Fruit fly (Drosophila melanogaster) whole organism, embryonic: ENCODE results near the gene VhaSFD.

Experiments used
- BEAF-32 ChIP-seq: fragments of 200-800 bp; sonication (Bioruptor generic); optimal IDR thresholded peaks from 3 replicates; lab custom pipeline; 2017; ENCODE audit warnings: missing biosample characterization, missing genetic modification characterization, mild to moderate bottlenecking, moderate library complexity, missing genetic modification reagents
- CG10209 ChIP-seq: fragments of 200-800 bp; sonication (Bioruptor generic); optimal IDR thresholded peaks from 3 replicates; lab custom pipeline; 2017; ENCODE audit warnings: missing biosample characterization, mild to moderate bottlenecking, missing genetic modification characterization, missing genetic modification reagents
- CG10543 ChIP-seq: fragments of 200-800 bp; sonication (Bioruptor generic); optimal IDR thresholded peaks from 3 replicates; lab custom pipeline; 2017; ENCODE audit warnings: missing biosample characterization, mild to moderate bottlenecking, missing genetic modification characterization, moderate library complexity
- CG11696 ChIP-seq: fragments of 200-800 bp; sonication (Bioruptor generic); IDR thresholded peaks from 2 replicates; pipeline ENCODE4 v1.3.6; 2022; ENCODE audit warnings: missing biosample characterization, missing genetic modification characterization
- CG12155 ChIP-seq: fragments of 200-800 bp; sonication (Bioruptor generic); optimal IDR thresholded peaks from 3 replicates; lab custom pipeline; 2016; ENCODE audit warnings: missing biosample characterization, missing genetic modification characterization
- CG1233 ChIP-seq: fragments of 200-800 bp; sonication (Bioruptor generic); optimal IDR thresholded peaks from 4 replicates; lab custom pipeline; 2018; ENCODE audit warnings: missing biosample characterization, mild to moderate bottlenecking, missing genetic modification characterization
- CG13123 ChIP-seq: fragments of 200-800 bp; sonication (Bioruptor generic); optimal IDR thresholded peaks from 2 replicates; lab custom pipeline; 2016; ENCODE audit warnings: missing biosample characterization, missing genetic modification characterization
- CG15696 ChIP-seq: fragments of 200-800 bp; sonication (Bioruptor generic); optimal IDR thresholded peaks from 2 replicates; lab custom pipeline; 2019; ENCODE audit warnings: missing biosample characterization, mild to moderate bottlenecking, missing genetic modification characterization, moderate library complexity
- CG17361 ChIP-seq: fragments of 200-800 bp; sonication (Bioruptor generic); IDR thresholded peaks from 3 replicates; pipeline ENCODE4 v1.3.6; 2022; ENCODE audit warnings: missing biosample characterization, missing genetic modification characterization
- CG18262 ChIP-seq: fragments of 200-800 bp; optimal IDR thresholded peaks from 3 replicates; lab custom pipeline; 2019; ENCODE audit warnings: missing biosample characterization, mild to moderate bottlenecking, missing genetic modification characterization, moderate library complexity
- CG18599 ChIP-seq: fragments of 200-800 bp; sonication (Bioruptor generic); optimal IDR thresholded peaks from 3 replicates; lab custom pipeline; 2017; ENCODE audit warnings: missing biosample characterization, missing genetic modification characterization, mild to moderate bottlenecking, moderate library complexity, missing genetic modification reagents
- CG34422 ChIP-seq: fragments of 200-800 bp; sonication (Bioruptor generic); IDR thresholded peaks from 3 replicates; pipeline ENCODE4 v1.3.6; 2022; ENCODE audit warnings: missing biosample characterization, missing genetic modification characterization
- CG4617 ChIP-seq: fragments of 200-800 bp; sonication (Bioruptor generic); optimal IDR thresholded peaks from 3 replicates; lab custom pipeline; 2016; ENCODE audit warnings: missing biosample characterization, missing genetic modification characterization, borderline replicate concordance
- CG6683 ChIP-seq: fragments of 200-800 bp; sonication (Bioruptor generic); optimal IDR thresholded peaks from 2 replicates; lab custom pipeline; 2017; ENCODE audit warnings: missing biosample characterization, mild to moderate bottlenecking, missing genetic modification characterization, missing genetic modification reagents
- CG8281 ChIP-seq: fragments of 200-800 bp; sonication (Bioruptor generic); optimal IDR thresholded peaks from 2 replicates; lab custom pipeline; 2018; ENCODE audit warnings: missing biosample characterization, mild to moderate bottlenecking, missing genetic modification characterization, moderate library complexity
- CG8924 ChIP-seq: fragments of 200-800 bp; optimal IDR thresholded peaks from 3 replicates; lab custom pipeline; 2019; ENCODE audit warnings: missing biosample characterization, mild to moderate bottlenecking, missing genetic modification characterization, moderate library complexity
- CHES-1-like ChIP-seq: fragments of 200-800 bp; sonication (Bioruptor generic); optimal IDR thresholded peaks from 2 replicates; lab custom pipeline; 2016; ENCODE audit warnings: missing biosample characterization, missing genetic modification characterization
- ERR ChIP-seq: fragments of 200-800 bp; sonication (Bioruptor generic); optimal IDR thresholded peaks from 2 replicates; lab custom pipeline; 2016; ENCODE audit warnings: missing biosample characterization, missing genetic modification characterization
- Ets97D ChIP-seq: fragments of 200-800 bp; sonication (Bioruptor generic); optimal IDR thresholded peaks from 3 replicates; lab custom pipeline; 2016; ENCODE audit warnings: missing biosample characterization, missing genetic modification characterization
- Hmx ChIP-seq: fragments of 200-800 bp; sonication (Bioruptor generic); optimal IDR thresholded peaks from 2 replicates; lab custom pipeline; 2016; ENCODE audit warnings: missing biosample characterization, missing genetic modification characterization
- Lim3 ChIP-seq: fragments of 200-800 bp; sonication (Bioruptor generic); IDR thresholded peaks from 2 replicates; pipeline ENCODE4 v1.3.6; 2022; ENCODE audit warnings: missing biosample characterization, missing genetic modification characterization
- Mad ChIP-seq: fragments of 200-800 bp; sonication (Bioruptor generic); optimal IDR thresholded peaks from 2 replicates; lab custom pipeline; 2016; ENCODE audit warnings: missing biosample characterization, missing genetic modification characterization
- Oli ChIP-seq: fragments of 200-800 bp; sonication (Bioruptor generic); optimal IDR thresholded peaks from 2 replicates; lab custom pipeline; 2018; ENCODE audit warnings: missing biosample characterization, mild to moderate bottlenecking, missing genetic modification characterization, moderate library complexity
- Pdp1 ChIP-seq, 2 experiments: fragments of 200-800 bp; sonication (Bioruptor generic); optimal IDR thresholded peaks; 3 replicates each; lab custom pipeline; 2016; ENCODE audit warnings: missing biosample characterization in 2 of 2, missing genetic modification characterization in 2 of 2, mild to moderate bottlenecking in 1 of 2, moderate library complexity in 1 of 2
- Ssrp ChIP-seq: fragments of 200-800 bp; sonication (Bioruptor generic); optimal IDR thresholded peaks from 2 replicates; lab custom pipeline; 2018; ENCODE audit warnings: missing biosample characterization, mild to moderate bottlenecking, missing genetic modification characterization, moderate library complexity
- Stat92E ChIP-seq, 3 experiments: fragments of >200 bp in 2 of 3; fragments of 200-800 bp in 1 of 3; sonication (Bioruptor generic) in 1 of 3; optimal IDR thresholded peaks; 2 replicates each; lab custom pipeline; 2017 to 2019; ENCODE audit warnings: missing biosample characterization in 3 of 3, missing genetic modification characterization in 3 of 3, mild to moderate bottlenecking in 1 of 3, moderate library complexity in 1 of 3
- Taf1 ChIP-seq: fragments of 200-800 bp; sonication (Bioruptor generic); IDR thresholded peaks from 2 replicates; pipeline ENCODE4 v1.3.6; 2022; ENCODE audit warnings: missing biosample characterization, missing genetic modification characterization
- Usf ChIP-seq: fragments of 200-800 bp; sonication (Bioruptor generic); optimal IDR thresholded peaks from 2 replicates; lab custom pipeline; 2017; ENCODE audit warnings: missing genotype, missing biosample characterization, missing genetic modification characterization
- Xrp1 ChIP-seq: fragments of 200-800 bp; sonication (Bioruptor generic); IDR thresholded peaks from 2 replicates; pipeline ENCODE4 v1.3.6; 2022; ENCODE audit warnings: missing biosample characterization, missing genetic modification characterization
- az2 ChIP-seq: fragments of 200-800 bp; sonication (Bioruptor generic); optimal IDR thresholded peaks from 3 replicates; lab custom pipeline; 2016; ENCODE audit warnings: missing biosample characterization, missing genetic modification characterization
- bbx ChIP-seq: fragments of 200-800 bp; sonication (Bioruptor generic); IDR thresholded peaks from 2 replicates; pipeline ENCODE4 v1.3.6; 2022; ENCODE audit warnings: missing biosample characterization, missing genetic modification characterization; ENCODE audit not compliant: partially characterized antibody
- chn ChIP-seq: fragments of 200-800 bp; sonication (Bioruptor generic); optimal IDR thresholded peaks from 2 replicates; lab custom pipeline; 2016; ENCODE audit warnings: missing biosample characterization, missing genetic modification characterization
- disco-r ChIP-seq: fragments of 200-800 bp; sonication (Bioruptor generic); optimal IDR thresholded peaks from 2 replicates; lab custom pipeline; 2016; ENCODE audit warnings: missing biosample characterization, missing genetic modification characterization
- gsb-n ChIP-seq: fragments of 200-800 bp; sonication (Bioruptor generic); optimal IDR thresholded peaks from 3 replicates; lab custom pipeline; 2018; ENCODE audit warnings: missing biosample characterization, mild to moderate bottlenecking, missing genetic modification characterization
- gt ChIP-seq: fragments of 200-800 bp; sonication (Bioruptor generic); IDR thresholded peaks from 2 replicates; pipeline ENCODE4 v1.3.6; 2022; ENCODE audit warnings: missing biosample characterization, missing genetic modification characterization
- mirr ChIP-seq: fragments of 200-800 bp; sonication (Bioruptor generic); optimal IDR thresholded peaks from 3 replicates; lab custom pipeline; 2018; ENCODE audit warnings: missing biosample characterization, mild to moderate bottlenecking, missing genetic modification characterization
- p53 ChIP-seq: fragments of 200-800 bp; sonication (Bioruptor generic); optimal IDR thresholded peaks from 2 replicates; lab custom pipeline; 2016; ENCODE audit warnings: missing biosample characterization, missing genetic modification characterization
- slou ChIP-seq: fragments of 200-800 bp; sonication (Bioruptor generic); optimal IDR thresholded peaks from 3 replicates; lab custom pipeline; 2016; ENCODE audit warnings: missing biosample characterization, missing genetic modification characterization
- stwl ChIP-seq: fragments of 200-800 bp; sonication (Bioruptor generic); optimal IDR thresholded peaks from 3 replicates; lab custom pipeline; 2018; ENCODE audit warnings: missing biosample characterization, mild to moderate bottlenecking, missing genetic modification characterization, moderate library complexity
- unpg ChIP-seq: fragments of 200-800 bp; sonication (Bioruptor generic); optimal IDR thresholded peaks from 3 replicates; lab custom pipeline; 2018; ENCODE audit warnings: missing biosample characterization, mild to moderate bottlenecking, missing genetic modification characterization, moderate library complexity

The VhaSFD gene

DNA sequence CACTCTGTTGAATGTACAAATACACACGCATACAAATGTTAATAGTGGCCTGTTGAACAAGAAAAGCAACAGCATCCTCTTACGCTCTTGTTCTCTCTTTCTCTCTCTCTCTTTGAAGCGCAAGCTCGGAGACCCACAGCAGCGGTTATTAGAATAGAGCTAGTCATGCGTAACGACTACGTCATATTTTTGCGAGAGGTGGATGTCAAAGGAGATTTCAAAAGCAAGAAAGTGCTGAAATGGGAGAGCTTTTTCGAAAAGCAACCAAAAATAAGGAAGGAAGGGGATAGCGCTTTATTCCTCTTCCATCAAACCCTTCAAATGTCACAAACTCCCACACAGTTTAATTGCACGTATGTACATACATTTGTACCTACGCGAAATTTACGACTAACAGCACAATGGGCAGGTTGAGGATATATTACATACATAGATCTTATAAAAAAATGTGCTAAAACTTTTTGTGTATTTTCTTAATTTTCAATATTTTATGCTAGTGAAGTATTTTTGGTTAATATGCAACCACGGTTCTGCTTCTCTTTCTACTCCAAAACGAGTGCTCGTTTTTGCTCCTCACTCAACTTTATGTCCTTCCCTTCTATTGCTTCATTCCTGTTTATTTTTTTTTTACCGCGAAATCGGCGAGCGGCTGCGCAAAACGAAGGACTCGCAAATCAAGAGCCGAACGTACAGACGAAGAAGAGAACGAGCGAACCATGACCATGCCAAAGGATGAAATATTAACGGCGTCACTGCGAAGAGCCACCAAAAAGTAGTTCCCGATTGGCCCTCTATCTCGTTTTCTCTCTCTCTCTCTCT is 37.6 kb downstream of the VhaSFD start (continued):
- TF ChIP-seq ERR (GFP tag; lab: Kevin White, UChicago), result no peak
- peak; percentile 39 for TF ChIP-seq CHES-1-like (GFP tag; lab: Kevin White, UChicago)
- no peak for TF ChIP-seq Lim3 (GFP tag; lab: Robert Waterston, UW)
- TF ChIP-seq CG1233 (GFP tag; lab: Kevin White, UChicago), result no peak
- no peak for TF ChIP-seq stwl (tag; lab: Kevin White, UChicago)
- no peak for TF ChIP-seq Pdp1 (GFP tag; optimal IDR thresholded peaks at IDR 0.05; lab: Kevin White, UChicago)
- no peak for TF ChIP-seq bbx (GFP tag; lab: Robert Waterston, UW)
- peak; percentile 10 for TF ChIP-seq CG10209 (GFP tag; lab: Kevin White, UChicago)
- no peak for TF ChIP-seq CG6683
- TF ChIP-seq gsb-n (tag; lab: Kevin White, UChicago), result no peak
- no peak for TF ChIP-seq CG18599 (GFP tag; lab: Kevin White, UChicago)
- no peak for TF ChIP-seq Usf
- TF ChIP-seq CG10543 (GFP tag; lab: Kevin White, UChicago), result no peak
- peak; percentile 89 for TF ChIP-seq CG11696
- TF ChIP-seq CG4617 (GFP tag; lab: Kevin White, UChicago), result no peak
- TF ChIP-seq gt (GFP tag; lab: Robert Waterston, UW), result no peak
- TF ChIP-seq Xrp1, result no peak
- peak; percentile 30 for TF ChIP-seq az2 (GFP tag; lab: Kevin White, UChicago)
- no peak for TF ChIP-seq CG13123 (GFP tag; lab: Kevin White, UChicago)
- no peak for TF ChIP-seq BEAF-32 (GFP tag; lab: Kevin White, UChicago)
- TF ChIP-seq slou (GFP tag; lab: Kevin White, UChicago), result no peak
- TF ChIP-seq CG18262 (tag; lab: Kevin White, UChicago), result no peak
- TF ChIP-seq CG17361 (GFP tag; lab: Robert Waterston, UW), result no peak
- no peak for TF ChIP-seq p53 (GFP tag; lab: Kevin White, UChicago)
- peak; percentile 13 for TF ChIP-seq CG8924 (tag; lab: Kevin White, UChicago)
- peak; percentile 5 for TF ChIP-seq disco-r (GFP tag; lab: Kevin White, UChicago)
- no peak for TF ChIP-seq CG8281 (tag; lab: Kevin White, UChicago)
- peak; percentile 28 for TF ChIP-seq Oli (tag; lab: Kevin White, UChicago)
- TF ChIP-seq CG34422 (GFP tag; lab: Robert Waterston, UW), result no peak
- no peak for TF ChIP-seq Ets97D
- TF ChIP-seq Hmx (GFP tag; lab: Kevin White, UChicago), result no peak
- no peak for TF ChIP-seq mirr (GFP tag; lab: Kevin White, UChicago)
- TF ChIP-seq CG12155, result peak; percentile 33
- no peak for TF ChIP-seq CG15696 (tag; lab: Kevin White, UChicago)
- no peak for TF ChIP-seq Taf1 (GFP tag; lab: Robert Waterston, UW)
- TF ChIP-seq unpg, result peak; percentile 8
- TF ChIP-seq chn, result no peak
- TF ChIP-seq Mad (GFP tag; lab: Kevin White, UChicago), result no peak
- TF ChIP-seq Stat92E (GFP tag; optimal IDR thresholded peaks at IDR 0.05; lab: Kevin White, UChicago), result no peak
- peak; percentile 27 for TF ChIP-seq Ssrp
